Fruit fly (Drosophila melanogaster) whole organism, embryonic: Measurements from ENCODE around the gene sima.
A peak's percentile ranks its signal among the peaks of the same experiment; 100 is the strongest.

Experiments
- Blimp-1 ChIP-seq: fragments of 200-800 bp; sonication (Bioruptor generic); optimal IDR thresholded peaks from 3 replicates; lab custom pipeline; 2018; ENCODE audit warnings: missing biosample characterization, missing genetic modification characterization, mild to moderate bottlenecking, moderate library complexity, missing genetic modification reagents
- BtbVII ChIP-seq: fragments of 200-800 bp; sonication (Bioruptor generic); optimal IDR thresholded peaks from 3 replicates; lab custom pipeline; 2017; ENCODE audit warnings: missing biosample characterization, mild to moderate bottlenecking, missing genetic modification characterization
- CG10462 ChIP-seq: fragments of 200-800 bp; sonication (Bioruptor generic); optimal IDR thresholded peaks from 2 replicates; lab custom pipeline; 2016; ENCODE audit warnings: missing biosample characterization, missing genetic modification characterization
- CG11398 ChIP-seq: fragments of 200-800 bp; sonication (Bioruptor generic); optimal IDR thresholded peaks from 2 replicates; lab custom pipeline; 2016; ENCODE audit warnings: missing biosample characterization, missing genetic modification characterization
- CG11560 ChIP-seq: fragments of 200-800 bp; sonication (Bioruptor generic); IDR thresholded peaks from 3 replicates; pipeline ENCODE4 v1.3.6; 2022; ENCODE audit warnings: missing biosample characterization, missing genetic modification characterization
- CG12071 ChIP-seq: fragments of 200-800 bp; sonication (Bioruptor generic); optimal IDR thresholded peaks from 3 replicates; lab custom pipeline; 2018; ENCODE audit warnings: missing biosample characterization, mild to moderate bottlenecking, missing genetic modification characterization
- CG12155 ChIP-seq: fragments of 200-800 bp; sonication (Bioruptor generic); optimal IDR thresholded peaks from 3 replicates; lab custom pipeline; 2016; ENCODE audit warnings: missing biosample characterization, missing genetic modification characterization
- CG12219 ChIP-seq: fragments of 200-800 bp; sonication (Bioruptor generic); optimal IDR thresholded peaks from 3 replicates; lab custom pipeline; 2018; ENCODE audit warnings: missing biosample characterization, mild to moderate bottlenecking, missing genetic modification characterization
- CG17385 ChIP-seq: fragments of 200-800 bp; sonication (Bioruptor generic); optimal IDR thresholded peaks from 3 replicates; lab custom pipeline; 2018; ENCODE audit warnings: missing biosample characterization, mild to moderate bottlenecking, missing genetic modification characterization
- CG1832 ChIP-seq: fragments of 200-800 bp; sonication (Bioruptor generic); optimal IDR thresholded peaks from 2 replicates; lab custom pipeline; 2017; ENCODE audit warnings: missing biosample characterization, mild to moderate bottlenecking, missing genetic modification characterization, inconsistent platforms
- CG2202 ChIP-seq: fragments of 200-800 bp; sonication (Bioruptor generic); optimal IDR thresholded peaks from 2 replicates; lab custom pipeline; 2018; ENCODE audit warnings: missing biosample characterization, mild to moderate bottlenecking, missing genetic modification characterization
- CG32772 ChIP-seq: fragments of 200-800 bp; sonication (Bioruptor generic); IDR thresholded peaks from 2 replicates; pipeline ENCODE4 v1.3.6; 2022; ENCODE audit warnings: missing biosample characterization, missing genetic modification characterization
- CG4707 ChIP-seq: fragments of 200-800 bp; sonication (Bioruptor generic); optimal IDR thresholded peaks from 2 replicates; lab custom pipeline; 2018; ENCODE audit warnings: missing biosample characterization, mild to moderate bottlenecking, missing genetic modification characterization, moderate library complexity
- CG6175 ChIP-seq: fragments of 200-800 bp; sonication (Bioruptor generic); IDR thresholded peaks from 3 replicates; pipeline ENCODE4 v1.3.6; 2022; ENCODE audit warnings: missing biosample characterization, missing genetic modification characterization
- CG6254 ChIP-seq: fragments of 200-800 bp; sonication (Bioruptor generic); optimal IDR thresholded peaks from 3 replicates; lab custom pipeline; 2017; ENCODE audit warnings: mild to moderate bottlenecking, missing biosample characterization, missing genetic modification reagents, missing genetic modification characterization
- CG6765 ChIP-seq: fragments of 200-800 bp; sonication (Bioruptor generic); optimal IDR thresholded peaks from 3 replicates; lab custom pipeline; 2017; ENCODE audit warnings: missing biosample characterization, mild to moderate bottlenecking, missing genetic modification characterization
- CG6854 ChIP-seq: fragments of 200-800 bp; sonication (Bioruptor generic); optimal IDR thresholded peaks from 3 replicates; lab custom pipeline; 2017; ENCODE audit warnings: missing biosample characterization, mild to moderate bottlenecking, missing genetic modification characterization
- CG7745 ChIP-seq: fragments of 200-800 bp; sonication (Bioruptor generic); optimal IDR thresholded peaks from 2 replicates; lab custom pipeline; 2018; ENCODE audit warnings: missing biosample characterization, mild to moderate bottlenecking, missing genetic modification characterization, moderate library complexity
- CHES-1-like ChIP-seq: fragments of 200-800 bp; sonication (Bioruptor generic); optimal IDR thresholded peaks from 2 replicates; lab custom pipeline; 2016; ENCODE audit warnings: missing biosample characterization, missing genetic modification characterization
- E2f1 ChIP-seq: fragments of 200-800 bp; sonication (Bioruptor generic); IDR thresholded peaks from 2 replicates; pipeline ENCODE4 v1.3.6; 2022; ENCODE audit warnings: missing biosample characterization, missing genetic modification characterization
- Fer3 ChIP-seq: fragments of 200-800 bp; sonication (Bioruptor generic); optimal IDR thresholded peaks from 2 replicates; lab custom pipeline; 2018; ENCODE audit warnings: missing biosample characterization, mild to moderate bottlenecking, missing genetic modification characterization, moderate library complexity
- HLHmδ ChIP-seq: fragments of 200-800 bp; sonication (Bioruptor generic); optimal IDR thresholded peaks from 2 replicates; lab custom pipeline; 2018; ENCODE audit warnings: missing biosample characterization, mild to moderate bottlenecking, missing genetic modification characterization, moderate library complexity
- Nf-YB ChIP-seq: fragments of 200-800 bp; sonication (Bioruptor generic); optimal IDR thresholded peaks from 3 replicates; lab custom pipeline; 2019; ENCODE audit warnings: missing biosample characterization, mild to moderate bottlenecking, missing genetic modification characterization, moderate library complexity
- Nf-YC ChIP-seq: fragments of 200-800 bp; optimal IDR thresholded peaks from 3 replicates; lab custom pipeline; 2019; ENCODE audit warnings: missing biosample characterization, mild to moderate bottlenecking, missing genetic modification characterization, moderate library complexity
- Oli ChIP-seq: fragments of 200-800 bp; sonication (Bioruptor generic); optimal IDR thresholded peaks from 2 replicates; lab custom pipeline; 2018; ENCODE audit warnings: missing biosample characterization, mild to moderate bottlenecking, missing genetic modification characterization, moderate library complexity
- Opbp ChIP-seq: fragments of 200-800 bp; sonication (Bioruptor generic); IDR thresholded peaks from 3 replicates; pipeline ENCODE4 v1.3.6; 2022; ENCODE audit warnings: missing biosample characterization, missing genetic modification characterization; ENCODE audit not compliant: partially characterized antibody
- Optix ChIP-seq: fragments of 200-800 bp; sonication (Bioruptor generic); IDR thresholded peaks from 3 replicates; pipeline ENCODE4 v1.3.6; 2022; ENCODE audit warnings: missing biosample characterization, missing genetic modification characterization
- YL-1 ChIP-seq: fragments of 200-800 bp; sonication (Bioruptor generic); optimal IDR thresholded peaks from 3 replicates; lab custom pipeline; 2017; ENCODE audit warnings: missing biosample characterization, mild to moderate bottlenecking, missing genetic modification characterization
- ara ChIP-seq: fragments of 200-800 bp; sonication (Bioruptor generic); IDR thresholded peaks from 2 replicates; pipeline ENCODE4 v1.3.6; 2022; ENCODE audit warnings: missing biosample characterization, missing genetic modification characterization
- bsh ChIP-seq, 2 experiments: fragments of 200-800 bp; sonication (Bioruptor generic); optimal IDR thresholded peaks; 2 replicates each; lab custom pipeline; 2017 to 2018; ENCODE audit warnings: mild to moderate bottlenecking in 2 of 2, missing biosample characterization in 2 of 2, missing genetic modification characterization in 2 of 2, moderate library complexity in 1 of 2
- cwo ChIP-seq: fragments of 200-800 bp; sonication (Bioruptor generic); optimal IDR thresholded peaks from 3 replicates; lab custom pipeline; 2017; ENCODE audit warnings: missing biosample characterization, missing genetic modification characterization, mild to moderate bottlenecking, moderate library complexity, missing genetic modification reagents
- eve ChIP-seq, 2 experiments: fragments of >200 bp; optimal IDR thresholded peaks; 2 replicates each; lab custom pipeline; 2017; ENCODE audit warnings: missing biosample characterization in 2 of 2, missing genetic modification characterization in 2 of 2
- fd64A ChIP-seq: fragments of 200-800 bp; sonication (Bioruptor generic); optimal IDR thresholded peaks from 3 replicates; lab custom pipeline; 2018; ENCODE audit warnings: missing biosample characterization, mild to moderate bottlenecking, missing genetic modification characterization
- gcm ChIP-seq: fragments of 200-800 bp; sonication (Bioruptor generic); optimal IDR thresholded peaks from 2 replicates; lab custom pipeline; 2019; ENCODE audit warnings: missing biosample characterization, mild to moderate bottlenecking, missing genetic modification characterization, moderate library complexity
- gro ChIP-seq: fragments of 200-800 bp; sonication (Bioruptor generic); optimal IDR thresholded peaks from 2 replicates; lab custom pipeline; 2016; ENCODE audit warnings: missing biosample characterization, missing genetic modification characterization
- gsb-n ChIP-seq: fragments of 200-800 bp; sonication (Bioruptor generic); optimal IDR thresholded peaks from 3 replicates; lab custom pipeline; 2018; ENCODE audit warnings: missing biosample characterization, mild to moderate bottlenecking, missing genetic modification characterization
- h ChIP-seq: fragments of >200 bp; optimal IDR thresholded peaks from 2 replicates; lab custom pipeline; 2017
- hbn ChIP-seq: fragments of 200-800 bp; sonication (Bioruptor generic); IDR thresholded peaks from 2 replicates; pipeline ENCODE4 v1.3.6; 2022; ENCODE audit warnings: missing biosample characterization, missing genetic modification characterization; ENCODE audit not compliant: partially characterized antibody
- lab ChIP-seq: fragments of 200-800 bp; sonication (Bioruptor generic); optimal IDR thresholded peaks from 3 replicates; lab custom pipeline; 2017; ENCODE audit warnings: missing biosample characterization, missing genetic modification characterization, mild to moderate bottlenecking, moderate library complexity, missing genetic modification reagents
- mld ChIP-seq: fragments of 200-800 bp; sonication (Bioruptor generic); IDR thresholded peaks from 3 replicates; pipeline ENCODE4 v1.3.6; 2022; ENCODE audit warnings: missing biosample characterization, missing genetic modification characterization; ENCODE audit not compliant: partially characterized antibody
- odd ChIP-seq: fragments of 200-800 bp; sonication (Bioruptor generic); optimal IDR thresholded peaks from 2 replicates; lab custom pipeline; 2017; ENCODE audit warnings: missing biosample characterization, mild to moderate bottlenecking, missing genetic modification characterization
- row ChIP-seq: fragments of 200-800 bp; sonication (Bioruptor generic); IDR thresholded peaks from 3 replicates; pipeline ENCODE4 v1.3.6; 2022; ENCODE audit warnings: missing biosample characterization, missing genetic modification characterization
- sens ChIP-seq: fragments of 200-800 bp; sonication (Bioruptor generic); peaks from one replicate; lab custom pipeline; 2016; ENCODE audit warnings: missing biosample characterization, missing genetic modification characterization
- sna ChIP-seq: fragments of 200-800 bp; sonication (Bioruptor generic); IDR thresholded peaks from 2 replicates; pipeline ENCODE4 v1.3.6; 2022; ENCODE audit warnings: missing biosample characterization, missing genetic modification characterization; ENCODE audit not compliant: partially characterized antibody
- stwl ChIP-seq: fragments of 200-800 bp; sonication (Bioruptor generic); optimal IDR thresholded peaks from 3 replicates; lab custom pipeline; 2018; ENCODE audit warnings: missing biosample characterization, mild to moderate bottlenecking, missing genetic modification characterization, moderate library complexity
- twi ChIP-seq: fragments of 200-800 bp; optimal IDR thresholded peaks from 2 replicates; lab custom pipeline; 2019; ENCODE audit warnings: missing biosample characterization, mild to moderate bottlenecking, missing genetic modification characterization, moderate library complexity
- zfh1 ChIP-seq: fragments of 200-800 bp; sonication (Bioruptor generic); IDR thresholded peaks from 3 replicates; pipeline ENCODE4 v1.3.6; 2022; ENCODE audit warnings: missing biosample characterization, missing genetic modification characterization

The sima gene

dm6 chr3R:30021559-30022451 is 36.3 kb upstream of the sima start, which contains the start of gene Mgat2 (continued):
- TF ChIP-seq CG11560, result no peak
- peak; percentile 28 for TF ChIP-seq CG6765 (GFP tag; lab: Kevin White, UChicago)
- peak; percentile 100 for TF ChIP-seq Blimp-1 (GFP tag; lab: Kevin White, UChicago)
- peak; percentile 66 for TF ChIP-seq CG2202 (tag; lab: Kevin White, UChicago)
- peak; percentile 91 for TF ChIP-seq sna (GFP tag; lab: Robert Waterston, UW)
- 0 out of 2 replicates have a peak, but pooled peaks have one; percentile 29 for TF ChIP-seq ara (GFP tag; lab: Robert Waterston, UW)
- TF ChIP-seq fd64A, result peak; percentile 67
- peak; percentile 55 for TF ChIP-seq Nf-YC (tag; lab: Kevin White, UChicago)
- TF ChIP-seq zfh1 (GFP tag; lab: Robert Waterston, UW), result 0 out of 3 replicates have a peak, but pooled peaks have one; percentile 33
- TF ChIP-seq CG4707 (GFP tag; lab: Kevin White, UChicago), result peak; percentile 62
- peak; percentile 44 for TF ChIP-seq CHES-1-like (GFP tag; lab: Kevin White, UChicago)
- TF ChIP-seq CG32772 (GFP tag; lab: Robert Waterston, UW), result no peak
- TF ChIP-seq HLHmδ (GFP tag; lab: Kevin White, UChicago), result peak; percentile 97
- peak; percentile 45 for TF ChIP-seq gro (GFP tag; lab: Kevin White, UChicago)
- TF ChIP-seq CG12071 (GFP tag; lab: Kevin White, UChicago), result peak; percentile 44
- TF ChIP-seq CG6854 (GFP tag; lab: Kevin White, UChicago), result peak; percentile 66
- no peak for TF ChIP-seq cwo
- no peak for TF ChIP-seq Oli (tag; lab: Kevin White, UChicago)
- peak; percentile 65 for TF ChIP-seq YL-1 (GFP tag; lab: Kevin White, UChicago)
- TF ChIP-seq CG10462 (GFP tag; lab: Kevin White, UChicago), result no peak
- peak; percentile 57 for TF ChIP-seq twi (tag; lab: Kevin White, UChicago)
- TF ChIP-seq sens (GFP tag; lab: Kevin White, UChicago), result peak; percentile 65
- TF ChIP-seq row, result no peak
- TF ChIP-seq E2f1 (GFP tag; lab: Robert Waterston, UW), result peak; percentile 49; the same call in 1 of the 2 replicates
- peak; percentile 39 for TF ChIP-seq stwl (tag; lab: Kevin White, UChicago)
- TF ChIP-seq Fer3, result peak; percentile 15
- peak; percentile 20 for TF ChIP-seq CG17385
- peak; percentile 81 for TF ChIP-seq Opbp (GFP tag; lab: Robert Waterston, UW)
- TF ChIP-seq CG12155 (GFP tag; lab: Kevin White, UChicago), result peak; percentile 92
- TF ChIP-seq eve (GFP tag; optimal IDR thresholded peaks at IDR 0.05; lab: Kevin White, UChicago), result no peak
- TF ChIP-seq bsh (GFP tag; optimal IDR thresholded peaks at IDR 0.05; lab: Kevin White, UChicago), result peak; percentile 18 to 61
- TF ChIP-seq CG6175 (GFP tag; lab: Robert Waterston, UW), result peak; percentile 82; the same call in 2 of the 3 replicates
- TF ChIP-seq h (lab: Kevin White, UChicago), result no peak
- TF ChIP-seq gcm (GFP tag; lab: Kevin White, UChicago), result peak; percentile 97
- TF ChIP-seq lab, result peak; percentile 56
- peak; percentile 77; the same call in 2 of the 3 replicates for TF ChIP-seq mld (GFP tag; lab: Robert Waterston, UW)
- TF ChIP-seq hbn (GFP tag; lab: Robert Waterston, UW), result peak; percentile 89
- TF ChIP-seq CG11398 (GFP tag; lab: Kevin White, UChicago), result peak; percentile 31
- TF ChIP-seq Nf-YB (GFP tag; lab: Kevin White, UChicago), result peak; percentile 57
- TF ChIP-seq CG6254, result peak; percentile 63
- peak; percentile 30; the same call in 1 of the 3 replicates for TF ChIP-seq Optix
- peak; percentile 69 for TF ChIP-seq odd (GFP tag; lab: Kevin White, UChicago)
- peak; percentile 76 for TF ChIP-seq CG1832 (GFP tag; lab: Kevin White, UChicago)
- peak; percentile 63 for TF ChIP-seq BtbVII (GFP tag; lab: Kevin White, UChicago)
- TF ChIP-seq CG7745 (tag; lab: Kevin White, UChicago), result peak; percentile 72
- TF ChIP-seq CG12219 (GFP tag; lab: Kevin White, UChicago), result peak; percentile 59
- TF ChIP-seq gsb-n (tag; lab: Kevin White, UChicago), result peak; percentile 33
